Fruit fly (Drosophila melanogaster) whole organism, embryonic: Measurements from ENCODE around the gene CG6511.

Experiments used
- Atf6 ChIP-seq: fragments of 200-800 bp; sonication (Bioruptor generic); IDR thresholded peaks from 2 replicates; pipeline ENCODE4 v1.3.6; 2022; ENCODE audit warnings: missing biosample characterization, missing genetic modification characterization
- CG10209 ChIP-seq: fragments of 200-800 bp; sonication (Bioruptor generic); optimal IDR thresholded peaks from 3 replicates; lab custom pipeline; 2017; ENCODE audit warnings: missing biosample characterization, mild to moderate bottlenecking, missing genetic modification characterization, missing genetic modification reagents
- CG10321 ChIP-seq: fragments of 200-800 bp; sonication (Bioruptor generic); IDR thresholded peaks from 2 replicates; pipeline ENCODE4 v1.3.6; 2022; ENCODE audit warnings: missing biosample characterization, missing genetic modification characterization
- CG10543 ChIP-seq: fragments of 200-800 bp; sonication (Bioruptor generic); optimal IDR thresholded peaks from 3 replicates; lab custom pipeline; 2017; ENCODE audit warnings: missing biosample characterization, mild to moderate bottlenecking, missing genetic modification characterization, moderate library complexity
- CG12155 ChIP-seq: fragments of 200-800 bp; sonication (Bioruptor generic); optimal IDR thresholded peaks from 3 replicates; lab custom pipeline; 2016; ENCODE audit warnings: missing biosample characterization, missing genetic modification characterization
- CG12769 ChIP-seq: fragments of 200-800 bp; sonication (Bioruptor generic); optimal IDR thresholded peaks from 2 replicates; lab custom pipeline; 2019; ENCODE audit warnings: missing biosample characterization, mild to moderate bottlenecking, missing genetic modification characterization, moderate library complexity
- CG13123 ChIP-seq: fragments of 200-800 bp; sonication (Bioruptor generic); optimal IDR thresholded peaks from 2 replicates; lab custom pipeline; 2016; ENCODE audit warnings: missing biosample characterization, missing genetic modification characterization
- CG15269 ChIP-seq: fragments of 200-800 bp; sonication (Bioruptor generic); optimal IDR thresholded peaks from 2 replicates; lab custom pipeline; 2018; ENCODE audit warnings: missing biosample characterization, mild to moderate bottlenecking, missing genetic modification characterization, moderate library complexity
- CG18262 ChIP-seq: fragments of 200-800 bp; optimal IDR thresholded peaks from 3 replicates; lab custom pipeline; 2019; ENCODE audit warnings: missing biosample characterization, mild to moderate bottlenecking, missing genetic modification characterization, moderate library complexity
- CG18599 ChIP-seq: fragments of 200-800 bp; sonication (Bioruptor generic); optimal IDR thresholded peaks from 3 replicates; lab custom pipeline; 2017; ENCODE audit warnings: missing biosample characterization, missing genetic modification characterization, mild to moderate bottlenecking, moderate library complexity, missing genetic modification reagents
- CG2120 ChIP-seq: fragments of 200-800 bp; sonication (Bioruptor generic); optimal IDR thresholded peaks from 3 replicates; lab custom pipeline; 2016; ENCODE audit warnings: missing biosample characterization, missing genetic modification characterization
- CG2712 ChIP-seq: fragments of 200-800 bp; optimal IDR thresholded peaks from 3 replicates; lab custom pipeline; 2019; ENCODE audit warnings: missing biosample characterization, mild to moderate bottlenecking, missing genetic modification characterization, moderate library complexity
- CG31365 ChIP-seq: fragments of 200-800 bp; sonication (Bioruptor generic); optimal IDR thresholded peaks from 2 replicates; lab custom pipeline; 2018; ENCODE audit warnings: missing biosample characterization, mild to moderate bottlenecking, missing genetic modification characterization
- CG3281 ChIP-seq: fragments of 200-800 bp; sonication (Bioruptor generic); optimal IDR thresholded peaks from 3 replicates; lab custom pipeline; 2017; ENCODE audit warnings: missing biosample characterization, mild to moderate bottlenecking, missing genetic modification characterization
- CG34422 ChIP-seq: fragments of 200-800 bp; sonication (Bioruptor generic); IDR thresholded peaks from 3 replicates; pipeline ENCODE4 v1.3.6; 2022; ENCODE audit warnings: missing biosample characterization, missing genetic modification characterization
- CG7786 ChIP-seq: fragments of 200-800 bp; sonication (Bioruptor generic); optimal IDR thresholded peaks from 2 replicates; lab custom pipeline; 2016; ENCODE audit warnings: missing biosample characterization, missing genetic modification characterization
- CG7839 ChIP-seq: fragments of 200-800 bp; sonication (Bioruptor generic); optimal IDR thresholded peaks from 3 replicates; lab custom pipeline; 2018; ENCODE audit warnings: missing biosample characterization, mild to moderate bottlenecking, missing genetic modification characterization, moderate library complexity
- CG8290 ChIP-seq, 3 experiments: fragments of 200-800 bp; sonication (Bioruptor generic); optimal IDR thresholded peaks; 2 replicates each; lab custom pipeline; 2016 to 2019; ENCODE audit warnings: missing biosample characterization in 3 of 3, missing genetic modification characterization in 3 of 3, mild to moderate bottlenecking in 2 of 3, moderate library complexity in 1 of 3
- CG8478 ChIP-seq: fragments of >200 bp; optimal IDR thresholded peaks from 2 replicates; lab custom pipeline; 2018
- D19A ChIP-seq: fragments of 200-800 bp; optimal IDR thresholded peaks from 3 replicates; lab custom pipeline; 2019; ENCODE audit warnings: missing biosample characterization, mild to moderate bottlenecking, missing genetic modification characterization, moderate library complexity
- Dip3 ChIP-seq: fragments of 200-800 bp; sonication (Bioruptor generic); optimal IDR thresholded peaks from 3 replicates; lab custom pipeline; 2016; ENCODE audit warnings: missing biosample characterization, missing genetic modification characterization
- Fer3 ChIP-seq: fragments of 200-800 bp; sonication (Bioruptor generic); optimal IDR thresholded peaks from 2 replicates; lab custom pipeline; 2018; ENCODE audit warnings: missing biosample characterization, mild to moderate bottlenecking, missing genetic modification characterization, moderate library complexity
- GATAe ChIP-seq: fragments of 200-800 bp; sonication (Bioruptor generic); conservative IDR thresholded peaks from 2 replicates; pipeline ENCODE4 v1.3.6; 2022; ENCODE audit warnings: missing biosample characterization, missing genetic modification characterization
- HLH54F ChIP-seq: fragments of 200-800 bp; sonication (Bioruptor generic); optimal IDR thresholded peaks from 3 replicates; lab custom pipeline; 2016; ENCODE audit warnings: missing biosample characterization, missing genetic modification characterization
- Hmr ChIP-seq: fragments of 200-800 bp; sonication (Bioruptor generic); optimal IDR thresholded peaks from 3 replicates; lab custom pipeline; 2017; ENCODE audit warnings: mild to moderate bottlenecking, missing biosample characterization, missing genetic modification reagents, missing genetic modification characterization
- MTF-1 ChIP-seq: fragments of 200-800 bp; sonication (Bioruptor generic); optimal IDR thresholded peaks from 2 replicates; lab custom pipeline; 2018; ENCODE audit warnings: missing biosample characterization, mild to moderate bottlenecking, missing genetic modification characterization, borderline replicate concordance
- Med ChIP-seq: fragments of 200-800 bp; sonication (Bioruptor generic); peaks from one replicate; lab custom pipeline; 2016; ENCODE audit warnings: missing biosample characterization, missing genetic modification characterization, mild to moderate bottlenecking, inconsistent platforms, moderate library complexity
- NFAT ChIP-seq: fragments of 200-800 bp; sonication (Bioruptor generic); IDR thresholded peaks from 2 replicates; pipeline ENCODE4 v1.3.6; 2022; ENCODE audit warnings: missing biosample characterization, missing genetic modification characterization
- Oaz ChIP-seq: fragments of 200-800 bp; sonication (Bioruptor generic); IDR thresholded peaks from 2 replicates; pipeline ENCODE4 v1.3.6; 2022; ENCODE audit warnings: missing biosample characterization, missing genetic modification characterization
- Spps ChIP-seq: fragments of 200-800 bp; sonication (Bioruptor generic); optimal IDR thresholded peaks from 2 replicates; lab custom pipeline; 2018; ENCODE audit warnings: missing biosample characterization, mild to moderate bottlenecking, missing genetic modification characterization
- Ssrp ChIP-seq: fragments of 200-800 bp; sonication (Bioruptor generic); optimal IDR thresholded peaks from 2 replicates; lab custom pipeline; 2018; ENCODE audit warnings: missing biosample characterization, mild to moderate bottlenecking, missing genetic modification characterization, moderate library complexity
- Xbp1 ChIP-seq: fragments of 200-800 bp; sonication (Bioruptor generic); optimal IDR thresholded peaks from 3 replicates; lab custom pipeline; 2016; ENCODE audit warnings: missing biosample characterization, mild to moderate bottlenecking, missing genetic modification characterization
- ase ChIP-seq: fragments of 200-800 bp; sonication (Bioruptor generic); IDR thresholded peaks from 3 replicates; pipeline ENCODE4 v1.3.6; 2022; ENCODE audit warnings: missing biosample characterization, missing genetic modification characterization
- az2 ChIP-seq: fragments of 200-800 bp; sonication (Bioruptor generic); optimal IDR thresholded peaks from 3 replicates; lab custom pipeline; 2016; ENCODE audit warnings: missing biosample characterization, missing genetic modification characterization
- btn ChIP-seq: fragments of 200-800 bp; sonication (Bioruptor generic); optimal IDR thresholded peaks from 2 replicates; lab custom pipeline; 2016; ENCODE audit warnings: missing biosample characterization, missing genetic modification characterization
- cwo ChIP-seq: fragments of 200-800 bp; sonication (Bioruptor generic); optimal IDR thresholded peaks from 3 replicates; lab custom pipeline; 2017; ENCODE audit warnings: missing biosample characterization, missing genetic modification characterization, mild to moderate bottlenecking, moderate library complexity, missing genetic modification reagents
- dmrt11E ChIP-seq: fragments of 200-800 bp; sonication (Bioruptor generic); optimal IDR thresholded peaks from 3 replicates; lab custom pipeline; 2018; ENCODE audit warnings: missing biosample characterization, mild to moderate bottlenecking, missing genetic modification characterization, moderate library complexity
- dysf ChIP-seq: fragments of 200-800 bp; sonication (Bioruptor generic); IDR thresholded peaks from 3 replicates; pipeline ENCODE4 v1.3.6; 2022; ENCODE audit warnings: missing biosample characterization, missing genetic modification characterization
- exex ChIP-seq: fragments of 200-800 bp; sonication (Bioruptor generic); optimal IDR thresholded peaks from 4 replicates; lab custom pipeline; 2018; ENCODE audit warnings: missing biosample characterization, mild to moderate bottlenecking, missing genetic modification characterization, moderate library complexity
- gem ChIP-seq: fragments of 200-800 bp; sonication (Bioruptor generic); optimal IDR thresholded peaks from 2 replicates; lab custom pipeline; 2019; ENCODE audit warnings: missing biosample characterization, mild to moderate bottlenecking, missing genetic modification characterization, moderate library complexity
- grau ChIP-seq: fragments of 200-800 bp; optimal IDR thresholded peaks from 3 replicates; lab custom pipeline; 2019; ENCODE audit warnings: missing biosample characterization, mild to moderate bottlenecking, missing genetic modification characterization, moderate library complexity
- lab ChIP-seq: fragments of 200-800 bp; sonication (Bioruptor generic); optimal IDR thresholded peaks from 3 replicates; lab custom pipeline; 2017; ENCODE audit warnings: missing biosample characterization, missing genetic modification characterization, mild to moderate bottlenecking, moderate library complexity, missing genetic modification reagents
- lilli ChIP-seq: fragments of 200-800 bp; sonication (Bioruptor generic); optimal IDR thresholded peaks from 3 replicates; lab custom pipeline; 2016; ENCODE audit warnings: missing biosample characterization, missing genetic modification characterization
- pb ChIP-seq: fragments of 200-800 bp; sonication (Bioruptor generic); optimal IDR thresholded peaks from 3 replicates; lab custom pipeline; 2016; ENCODE audit warnings: missing biosample characterization, missing genetic modification characterization
- pho ChIP-seq: fragments of 200-800 bp; sonication (Bioruptor generic); optimal IDR thresholded peaks from 2 replicates; lab custom pipeline; 2016; ENCODE audit warnings: missing biosample characterization, missing genetic modification characterization
- row ChIP-seq: fragments of 200-800 bp; sonication (Bioruptor generic); IDR thresholded peaks from 3 replicates; pipeline ENCODE4 v1.3.6; 2022; ENCODE audit warnings: missing biosample characterization, missing genetic modification characterization
- sd ChIP-seq: fragments of 200-800 bp; sonication (Bioruptor generic); optimal IDR thresholded peaks from 3 replicates; lab custom pipeline; 2018; ENCODE audit warnings: missing biosample characterization, mild to moderate bottlenecking, missing genetic modification characterization, moderate library complexity
- slbo ChIP-seq: fragments of 200-800 bp; sonication (Bioruptor generic); IDR thresholded peaks from 2 replicates; pipeline ENCODE4 v1.3.6; 2022; ENCODE audit warnings: missing biosample characterization, missing genetic modification characterization
- sug ChIP-seq: fragments of 200-800 bp; optimal IDR thresholded peaks from 2 replicates; lab custom pipeline; 2019; ENCODE audit warnings: missing biosample characterization, mild to moderate bottlenecking, missing genetic modification characterization, moderate library complexity
- toy ChIP-seq: fragments of 200-800 bp; sonication (Bioruptor generic); IDR thresholded peaks from 2 replicates; pipeline ENCODE4 v1.3.6; 2022; ENCODE audit warnings: missing biosample characterization, missing genetic modification characterization
- zfh2 ChIP-seq: fragments of 200-800 bp; sonication (Bioruptor generic); optimal IDR thresholded peaks from 2 replicates; lab custom pipeline; 2016; ENCODE audit warnings: missing biosample characterization, missing genetic modification characterization

CG6511 gene

dm6 chr3L:8708856-8709255, 12.3 kb upstream of the CG6511 start:
- TF ChIP-seq CG7786 (GFP tag; lab: Kevin White, UChicago): peak; percentile 5
- peak; percentile 13 for TF ChIP-seq grau (tag; lab: Kevin White, UChicago)
- TF ChIP-seq pho (GFP tag; lab: Kevin White, UChicago): peak; percentile 33
- TF ChIP-seq lilli (GFP tag; lab: Kevin White, UChicago): peak; percentile 25
- no peak for TF ChIP-seq ase (GFP tag; lab: Robert Waterston, UW)
- peak; percentile 13 for TF ChIP-seq exex (tag; lab: Kevin White, UChicago)
- TF ChIP-seq row: peak; percentile 35; the same call in 2 of the 3 replicates
- TF ChIP-seq sug (tag; lab: Kevin White, UChicago): peak; percentile 84
- TF ChIP-seq CG8290 (GFP tag; optimal IDR thresholded peaks at IDR 0.05; lab: Kevin White, UChicago): no peak
- TF ChIP-seq CG8290 (tag; optimal IDR thresholded peaks at IDR 0.05; lab: Kevin White, UChicago): peak in 1 of 2 experiments; percentile 12
- TF ChIP-seq CG8478 (lab: Kevin White, UChicago): no peak
- TF ChIP-seq Hmr: peak; percentile 22
- TF ChIP-seq GATAe (GFP tag; lab: Robert Waterston, UW): peak; percentile 27; the same call in 1 of the 2 replicates
- peak; percentile 29; the same call in 1 of the 2 replicates for TF ChIP-seq slbo (GFP tag; lab: Robert Waterston, UW)
- 0 out of 2 replicates have a peak, but pooled peaks have one; percentile 36 for TF ChIP-seq CG10321 (GFP tag; lab: Robert Waterston, UW)
- no peak for TF ChIP-seq CG34422 (GFP tag; lab: Robert Waterston, UW)
- peak; percentile 26 for TF ChIP-seq Med
- TF ChIP-seq cwo (GFP tag; lab: Kevin White, UChicago): peak; percentile 33
- TF ChIP-seq lab (GFP tag; lab: Kevin White, UChicago): peak; percentile 6
- TF ChIP-seq CG31365 (tag; lab: Kevin White, UChicago): no peak
- TF ChIP-seq CG3281 (GFP tag; lab: Kevin White, UChicago): peak; percentile 24
- TF ChIP-seq toy (GFP tag; lab: Robert Waterston, UW): no peak
- TF ChIP-seq NFAT (GFP tag; lab: Robert Waterston, UW): no peak
- TF ChIP-seq CG12769: peak; percentile 27
- peak; percentile 25 for TF ChIP-seq Dip3 (GFP tag; lab: Kevin White, UChicago)
- peak; percentile 21 for TF ChIP-seq sd (tag; lab: Kevin White, UChicago)
- TF ChIP-seq dysf (GFP tag; lab: Robert Waterston, UW): 0 out of 3 replicates have a peak, but pooled peaks have one; percentile 37
- peak; percentile 18 for TF ChIP-seq zfh2 (GFP tag; lab: Kevin White, UChicago)
- peak; percentile 11 for TF ChIP-seq gem (tag; lab: Kevin White, UChicago)
- TF ChIP-seq CG18599 (GFP tag; lab: Kevin White, UChicago): peak; percentile 29
- peak; percentile 16 for TF ChIP-seq CG10543 (GFP tag; lab: Kevin White, UChicago)
- no peak for TF ChIP-seq pb
- no peak for TF ChIP-seq Fer3 (tag; lab: Kevin White, UChicago)
- peak; percentile 63 for TF ChIP-seq Atf6 (GFP tag; lab: Robert Waterston, UW)
- TF ChIP-seq D19A (tag; lab: Kevin White, UChicago): peak; percentile 25
- TF ChIP-seq CG2120 (GFP tag; lab: Kevin White, UChicago): peak; percentile 61
- TF ChIP-seq CG12155: peak; percentile 11

- peak; percentile 38 for TF ChIP-seq CG2712 (tag; lab: Kevin White, UChicago)
- TF ChIP-seq Oaz (GFP tag; lab: Robert Waterston, UW): no peak
- peak; percentile 41 for TF ChIP-seq dmrt11E (tag; lab: Kevin White, UChicago)
- TF ChIP-seq CG10209 (GFP tag; lab: Kevin White, UChicago): no peak
- no peak for TF ChIP-seq MTF-1 (GFP tag; lab: Kevin White, UChicago)
- no peak for TF ChIP-seq HLH54F
- peak; percentile 23 for TF ChIP-seq Ssrp (tag; lab: Kevin White, UChicago)
- peak; percentile 4 for TF ChIP-seq CG15269 (tag; lab: Kevin White, UChicago)
- TF ChIP-seq Xbp1 (GFP tag; lab: Kevin White, UChicago): no peak
- peak; percentile 48 for TF ChIP-seq CG7839 (tag; lab: Kevin White, UChicago)
- TF ChIP-seq btn (GFP tag; lab: Kevin White, UChicago): no peak
- TF ChIP-seq CG13123 (GFP tag; lab: Kevin White, UChicago): no peak
- TF ChIP-seq CG18262 (tag; lab: Kevin White, UChicago): peak; percentile 29
- no peak for TF ChIP-seq az2 (GFP tag; lab: Kevin White, UChicago)
- TF ChIP-seq Spps (tag; lab: Kevin White, UChicago): no peak
Measured at dm6 chr3L:8712913-8713312, 8.2 kb upstream of the CG6511 start.
